Fruit fly (Drosophila melanogaster) Kc167 (cell line): ENCODE data around the gene Trax.

ENCODE experiments used
- Sin3A ChIP-seq: fragments of >200 bp; optimal IDR thresholded peaks from 2 replicates; lab custom pipeline; 2018; ENCODE audit warnings: missing external identifiers
- h ChIP-seq: fragments of >200 bp; optimal IDR thresholded peaks from 3 replicates; lab custom pipeline; 2018; ENCODE audit warnings: missing external identifiers
- insv ChIP-seq: fragments of >200 bp; optimal IDR thresholded peaks from 3 replicates; lab custom pipeline; 2018; ENCODE audit warnings: missing external identifiers
- psq ChIP-seq: fragments of >200 bp; optimal IDR thresholded peaks from 2 replicates; lab custom pipeline; 2017; ENCODE audit warnings: missing external identifiers
- ttk ChIP-seq: sonication (Bioruptor generic); optimal IDR thresholded peaks from 2 replicates; lab custom pipeline; 2017; ENCODE audit warnings: missing external identifiers

- TF ChIP-seq ttk (lab: Kevin White, UChicago) (no peak), psq (no peak), Sin3A (lab: Kevin White, UChicago) (no peak), insv (lab: Kevin White, UChicago) (no peak), h (lab: Kevin White, UChicago) (no peak)
These were observed 45.6 kb downstream of the Trax start, which contains the start of gene CG6125 for dm6 chr3R:15407020-15407501.
